Fruit fly (Drosophila melanogaster) whole organism, embryonic: ENCODE results near the gene CG17118.

Experiments used
- Asciz ChIP-seq: fragments of 200-800 bp; sonication (Bioruptor generic); optimal IDR thresholded peaks from 2 replicates; lab custom pipeline; 2017; ENCODE audit warnings: missing biosample characterization, mild to moderate bottlenecking, missing genetic modification characterization, missing genetic modification reagents
- CG1024 ChIP-seq: fragments of 200-800 bp; sonication (Bioruptor generic); IDR thresholded peaks from 2 replicates; pipeline ENCODE4 v1.3.6; 2022; ENCODE audit warnings: missing biosample characterization, missing genetic modification characterization
- CG11093 ChIP-seq: fragments of 200-800 bp; sonication (Bioruptor generic); IDR thresholded peaks from 3 replicates; pipeline ENCODE4 v1.3.6; 2022; ENCODE audit warnings: missing biosample characterization, missing genetic modification characterization
- CG11247 ChIP-seq: fragments of 200-800 bp; sonication (Bioruptor generic); IDR thresholded peaks from 2 replicates; pipeline ENCODE4 v1.3.6; 2022; ENCODE audit warnings: missing biosample characterization, missing genetic modification characterization
- CG11695 ChIP-seq: fragments of 200-800 bp; sonication (Bioruptor generic); IDR thresholded peaks from 3 replicates; pipeline ENCODE4 v1.3.6; 2022; ENCODE audit warnings: missing biosample characterization, missing genetic modification characterization
- CG11723 ChIP-seq: fragments of 200-800 bp; sonication (Bioruptor generic); optimal IDR thresholded peaks from 2 replicates; lab custom pipeline; 2017; ENCODE audit warnings: missing biosample characterization, mild to moderate bottlenecking, missing genetic modification characterization
- CG12391 ChIP-seq: fragments of 200-800 bp; sonication (Bioruptor generic); optimal IDR thresholded peaks from 3 replicates; lab custom pipeline; 2018; ENCODE audit warnings: missing biosample characterization, mild to moderate bottlenecking, missing genetic modification characterization, moderate library complexity
- CG14441 ChIP-seq: fragments of 200-800 bp; sonication (Bioruptor generic); IDR thresholded peaks from 2 replicates; pipeline ENCODE4 v1.3.6; 2022; ENCODE audit warnings: missing biosample characterization, missing genetic modification characterization
- CG1603 ChIP-seq: fragments of 200-800 bp; sonication (Bioruptor generic); optimal IDR thresholded peaks from 2 replicates; lab custom pipeline; 2019; ENCODE audit warnings: missing biosample characterization, mild to moderate bottlenecking, missing genetic modification characterization, moderate library complexity
- CG17829 ChIP-seq: fragments of 200-800 bp; optimal IDR thresholded peaks from 2 replicates; lab custom pipeline; 2019; ENCODE audit warnings: missing biosample characterization, mild to moderate bottlenecking, missing genetic modification characterization, moderate library complexity
- CG2875 ChIP-seq: fragments of 200-800 bp; sonication (Bioruptor generic); optimal IDR thresholded peaks from 2 replicates; lab custom pipeline; 2017; ENCODE audit warnings: missing biosample characterization, mild to moderate bottlenecking, missing genetic modification characterization, missing genetic modification reagents
- CG30431 ChIP-seq: fragments of 200-800 bp; sonication (Bioruptor generic); optimal IDR thresholded peaks from 2 replicates; lab custom pipeline; 2017; ENCODE audit warnings: missing biosample characterization, missing genetic modification characterization
- CG31388 ChIP-seq: fragments of 200-800 bp; sonication (Bioruptor generic); optimal IDR thresholded peaks from 2 replicates; lab custom pipeline; 2016; ENCODE audit warnings: missing biosample characterization, missing genetic modification characterization
- CG3838 ChIP-seq: fragments of 200-800 bp; sonication (Bioruptor generic); optimal IDR thresholded peaks from 3 replicates; lab custom pipeline; 2016; ENCODE audit warnings: missing biosample characterization, missing genetic modification characterization
- CG3995 ChIP-seq: fragments of 200-800 bp; sonication (Bioruptor generic); optimal IDR thresholded peaks from 3 replicates; lab custom pipeline; 2016; ENCODE audit warnings: missing biosample characterization, missing genetic modification characterization
- CG43689 ChIP-seq: fragments of 200-800 bp; sonication (Bioruptor generic); IDR thresholded peaks from 2 replicates; pipeline ENCODE4 v1.3.6; 2022; ENCODE audit warnings: missing biosample characterization, missing genetic modification characterization
- CG4617 ChIP-seq: fragments of 200-800 bp; sonication (Bioruptor generic); optimal IDR thresholded peaks from 3 replicates; lab custom pipeline; 2016; ENCODE audit warnings: missing biosample characterization, missing genetic modification characterization, borderline replicate concordance
- CG4820 ChIP-seq: fragments of 200-800 bp; sonication (Bioruptor generic); optimal IDR thresholded peaks from 3 replicates; lab custom pipeline; 2016; ENCODE audit warnings: missing biosample characterization, missing genetic modification characterization
- CG6654 ChIP-seq: fragments of 200-800 bp; sonication (Bioruptor generic); optimal IDR thresholded peaks from 2 replicates; lab custom pipeline; 2017; ENCODE audit warnings: missing biosample characterization, mild to moderate bottlenecking, missing genetic modification characterization
- CG7987 ChIP-seq: fragments of 200-800 bp; sonication (Bioruptor generic); optimal IDR thresholded peaks from 2 replicates; lab custom pipeline; 2018; ENCODE audit warnings: missing biosample characterization, mild to moderate bottlenecking, missing genetic modification characterization, moderate library complexity
- D19A ChIP-seq: fragments of 200-800 bp; optimal IDR thresholded peaks from 3 replicates; lab custom pipeline; 2019; ENCODE audit warnings: missing biosample characterization, mild to moderate bottlenecking, missing genetic modification characterization, moderate library complexity
- Dip3 ChIP-seq: fragments of 200-800 bp; sonication (Bioruptor generic); optimal IDR thresholded peaks from 3 replicates; lab custom pipeline; 2016; ENCODE audit warnings: missing biosample characterization, missing genetic modification characterization
- E2f2 ChIP-seq: fragments of 200-800 bp; sonication (Bioruptor generic); IDR thresholded peaks from 2 replicates; pipeline ENCODE4 v1.3.6; 2022; ENCODE audit warnings: missing biosample characterization, missing genetic modification characterization
- Hand ChIP-seq: fragments of 200-800 bp; sonication (Bioruptor generic); optimal IDR thresholded peaks from 2 replicates; lab custom pipeline; 2017; ENCODE audit warnings: mild to moderate bottlenecking, missing biosample characterization, missing genetic modification reagents, missing genetic modification characterization
- Hmr ChIP-seq: fragments of 200-800 bp; sonication (Bioruptor generic); optimal IDR thresholded peaks from 3 replicates; lab custom pipeline; 2017; ENCODE audit warnings: mild to moderate bottlenecking, missing biosample characterization, missing genetic modification reagents, missing genetic modification characterization
- Hr51 ChIP-seq, 2 experiments: fragments of 200-800 bp; sonication (Bioruptor generic); optimal IDR thresholded peaks; 2 replicates in 1 of 2; 3 replicates in 1 of 2; lab custom pipeline; 2016 to 2018; ENCODE audit warnings: missing biosample characterization in 2 of 2, missing genetic modification characterization in 2 of 2, mild to moderate bottlenecking in 1 of 2, moderate library complexity in 1 of 2
- Mrtf ChIP-seq: fragments of 200-800 bp; sonication (Bioruptor generic); IDR thresholded peaks from 3 replicates; pipeline ENCODE4 v1.3.6; 2022; ENCODE audit warnings: missing biosample characterization, missing genetic modification characterization
- Nf-YB ChIP-seq: fragments of 200-800 bp; sonication (Bioruptor generic); optimal IDR thresholded peaks from 3 replicates; lab custom pipeline; 2019; ENCODE audit warnings: missing biosample characterization, mild to moderate bottlenecking, missing genetic modification characterization, moderate library complexity
- Sin3A ChIP-seq: fragments of >200 bp; optimal IDR thresholded peaks from 2 replicates; lab custom pipeline; 2018
- Ssrp ChIP-seq: fragments of 200-800 bp; sonication (Bioruptor generic); optimal IDR thresholded peaks from 2 replicates; lab custom pipeline; 2018; ENCODE audit warnings: missing biosample characterization, mild to moderate bottlenecking, missing genetic modification characterization, moderate library complexity
- ase ChIP-seq: fragments of 200-800 bp; sonication (Bioruptor generic); IDR thresholded peaks from 3 replicates; pipeline ENCODE4 v1.3.6; 2022; ENCODE audit warnings: missing biosample characterization, missing genetic modification characterization
- ci ChIP-seq: fragments of 200-800 bp; sonication (Bioruptor generic); IDR thresholded peaks from 3 replicates; pipeline ENCODE4 v1.3.6; 2022; ENCODE audit warnings: missing biosample characterization, missing genetic modification characterization
- crp ChIP-seq, 2 experiments: fragments of 200-800 bp; sonication (Bioruptor generic); optimal IDR thresholded peaks; 2 replicates in 1 of 2; 3 replicates in 1 of 2; lab custom pipeline; 2017; ENCODE audit warnings: missing biosample characterization in 2 of 2, missing genetic modification characterization in 2 of 2, mild to moderate bottlenecking in 1 of 2, moderate library complexity in 1 of 2
- da ChIP-seq: fragments of 200-800 bp; sonication (Bioruptor generic); optimal IDR thresholded peaks from 2 replicates; lab custom pipeline; 2016; ENCODE audit warnings: missing biosample characterization, missing genetic modification characterization
- dan ChIP-seq: fragments of 200-800 bp; sonication (Bioruptor generic); IDR thresholded peaks from 2 replicates; pipeline ENCODE4 v1.3.6; 2022; ENCODE audit warnings: missing biosample characterization, missing genetic modification characterization
- dmrt11E ChIP-seq: fragments of 200-800 bp; sonication (Bioruptor generic); optimal IDR thresholded peaks from 3 replicates; lab custom pipeline; 2018; ENCODE audit warnings: missing biosample characterization, mild to moderate bottlenecking, missing genetic modification characterization, moderate library complexity
- dpn ChIP-seq, 2 experiments: fragments of 200-800 bp; sonication (Bioruptor generic); optimal IDR thresholded peaks; 3 replicates each; lab custom pipeline; 2016; ENCODE audit warnings: missing biosample characterization in 2 of 2, missing genetic modification characterization in 2 of 2
- emc ChIP-seq: fragments of 200-800 bp; sonication (Bioruptor generic); optimal IDR thresholded peaks from 2 replicates; lab custom pipeline; 2016; ENCODE audit warnings: missing biosample characterization, missing genetic modification characterization
- ftz-f1 ChIP-seq: fragments of 200-800 bp; sonication (Bioruptor generic); optimal IDR thresholded peaks from 2 replicates; lab custom pipeline; 2016; ENCODE audit warnings: missing biosample characterization, missing genetic modification characterization
- gt ChIP-seq: fragments of 200-800 bp; sonication (Bioruptor generic); IDR thresholded peaks from 2 replicates; pipeline ENCODE4 v1.3.6; 2022; ENCODE audit warnings: missing biosample characterization, missing genetic modification characterization
- kah ChIP-seq: fragments of 200-800 bp; sonication (Bioruptor generic); optimal IDR thresholded peaks from 2 replicates; lab custom pipeline; 2018; ENCODE audit warnings: missing biosample characterization, mild to moderate bottlenecking, missing genetic modification characterization
- luna ChIP-seq: fragments of 200-800 bp; sonication (Bioruptor generic); optimal IDR thresholded peaks from 2 replicates; lab custom pipeline; 2016; ENCODE audit warnings: missing biosample characterization, missing genetic modification characterization
- oc ChIP-seq: fragments of 200-800 bp; sonication (Bioruptor generic); optimal IDR thresholded peaks from 2 replicates; lab custom pipeline; 2018; ENCODE audit warnings: missing biosample characterization, mild to moderate bottlenecking, missing genetic modification characterization, moderate library complexity
- pfk ChIP-seq: fragments of 200-800 bp; sonication (Bioruptor generic); optimal IDR thresholded peaks from 2 replicates; lab custom pipeline; 2018; ENCODE audit warnings: missing biosample characterization, mild to moderate bottlenecking, missing genetic modification characterization, moderate library complexity
- pnt ChIP-seq: fragments of 200-800 bp; sonication (Bioruptor generic); optimal IDR thresholded peaks from 3 replicates; lab custom pipeline; 2016; ENCODE audit warnings: missing biosample characterization, missing genetic modification characterization
- ro ChIP-seq: fragments of 200-800 bp; sonication (Bioruptor generic); IDR thresholded peaks from 2 replicates; pipeline ENCODE4 v1.3.6; 2022; ENCODE audit warnings: missing biosample characterization, missing genetic modification characterization
- run ChIP-seq: fragments of 200-800 bp; sonication (Bioruptor generic); optimal IDR thresholded peaks from 3 replicates; lab custom pipeline; 2018; ENCODE audit warnings: missing biosample characterization, mild to moderate bottlenecking, missing genetic modification characterization
- sima ChIP-seq: fragments of 200-800 bp; sonication (Bioruptor generic); optimal IDR thresholded peaks from 2 replicates; lab custom pipeline; 2016; ENCODE audit warnings: missing biosample characterization, missing genetic modification characterization
- tna ChIP-seq: fragments of 200-800 bp; sonication (Bioruptor generic); IDR thresholded peaks from 2 replicates; pipeline ENCODE4 v1.3.6; 2022; ENCODE audit warnings: missing biosample characterization, missing genetic modification characterization; ENCODE audit not compliant: partially characterized antibody
- zen2 ChIP-seq: fragments of 200-800 bp; sonication (Bioruptor generic); IDR thresholded peaks from 3 replicates; pipeline ENCODE4 v1.3.6; 2022; ENCODE audit warnings: missing biosample characterization, missing genetic modification characterization; ENCODE audit not compliant: partially characterized antibody
- zfh1 ChIP-seq: fragments of 200-800 bp; sonication (Bioruptor generic); IDR thresholded peaks from 3 replicates; pipeline ENCODE4 v1.3.6; 2022; ENCODE audit warnings: missing biosample characterization, missing genetic modification characterization

CG17118 gene

DNA sequence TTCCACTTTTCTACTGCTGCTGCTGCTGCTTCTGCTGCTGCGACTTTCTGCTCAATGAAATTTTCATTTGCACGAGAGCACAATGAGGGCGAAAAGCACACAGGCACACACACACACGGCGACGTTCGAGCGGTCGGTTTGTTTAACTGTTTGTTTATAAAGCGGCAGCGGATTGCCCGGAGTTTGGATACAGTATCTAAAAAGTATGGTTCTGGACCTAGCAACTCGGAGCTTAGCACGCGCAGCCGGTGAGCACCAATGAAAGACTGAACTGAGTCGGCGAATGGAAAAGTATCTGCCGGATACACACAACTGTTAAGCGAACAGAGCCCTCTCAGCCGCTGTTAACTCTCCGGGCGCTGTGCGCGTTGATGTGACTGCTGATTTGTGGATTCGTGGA lies 26.0 kb downstream of the CG17118 start, which contains the start of gene CG17124 (continued):
- no peak for TF ChIP-seq CG14441 (GFP tag; lab: Robert Waterston, UW)
- TF ChIP-seq dan, result no peak
- TF ChIP-seq ase (GFP tag; lab: Robert Waterston, UW), result no peak
- no peak for TF ChIP-seq CG11093 (GFP tag; lab: Robert Waterston, UW)
- TF ChIP-seq zfh1 (GFP tag; lab: Robert Waterston, UW), result no peak
- no peak for TF ChIP-seq CG17829 (tag; lab: Kevin White, UChicago)
- TF ChIP-seq CG11695 (GFP tag; lab: Robert Waterston, UW), result peak; percentile 36; the same call in 1 of the 3 replicates
- TF ChIP-seq CG3838, result no peak
- TF ChIP-seq CG3995 (GFP tag; lab: Kevin White, UChicago), result no peak
- no peak for TF ChIP-seq CG30431 (GFP tag; lab: Kevin White, UChicago)
- TF ChIP-seq CG4617, result no peak
- no peak for TF ChIP-seq emc
- no peak for TF ChIP-seq Sin3A
- TF ChIP-seq Ssrp (tag; lab: Kevin White, UChicago), result no peak
- TF ChIP-seq crp (GFP tag; optimal IDR thresholded peaks at IDR 0.05; lab: Kevin White, UChicago), result no peak
- TF ChIP-seq dmrt11E, result no peak
- no peak; the same call in 1 of the 3 replicates for TF ChIP-seq zen2
- TF ChIP-seq tna, result peak; percentile 49; the same call in 1 of the 2 replicates
- no peak for TF ChIP-seq ro (GFP tag; lab: Robert Waterston, UW)
- TF ChIP-seq ci (GFP tag; lab: Robert Waterston, UW), result peak; percentile 74; the same call in 2 of the 3 replicates
- no peak for TF ChIP-seq CG11723 (GFP tag; lab: Kevin White, UChicago)
- no peak for TF ChIP-seq sima (GFP tag; lab: Kevin White, UChicago)
- 0 out of 2 replicates have a peak, but pooled peaks have one; percentile 30 for TF ChIP-seq CG11247 (GFP tag; lab: Robert Waterston, UW)
- TF ChIP-seq kah, result no peak
- no peak for TF ChIP-seq CG4820 (GFP tag; lab: Kevin White, UChicago)
- no peak for TF ChIP-seq D19A (tag; lab: Kevin White, UChicago)
- TF ChIP-seq CG31388 (GFP tag; lab: Kevin White, UChicago), result no peak
- peak; percentile 22 for TF ChIP-seq Asciz (GFP tag; lab: Kevin White, UChicago)
- no peak for TF ChIP-seq luna (GFP tag; lab: Kevin White, UChicago)
- no peak for TF ChIP-seq Dip3
- TF ChIP-seq CG7987, result peak; percentile 67
- TF ChIP-seq dpn (GFP tag; optimal IDR thresholded peaks at IDR 0.05; lab: Kevin White, UChicago), result peak in 1 of 2 experiments; percentile 14
- TF ChIP-seq Hr51 (GFP tag; optimal IDR thresholded peaks at IDR 0.05; lab: Kevin White, UChicago), result peak in 1 of 2 experiments; percentile 18
- no peak for TF ChIP-seq CG43689 (GFP tag; lab: Robert Waterston, UW)
- TF ChIP-seq oc, result peak; percentile 44
- TF ChIP-seq Hand (GFP tag; lab: Kevin White, UChicago), result peak; percentile 19
- peak; percentile 67 for TF ChIP-seq ftz-f1 (GFP tag; lab: Kevin White, UChicago)
- TF ChIP-seq gt (GFP tag; lab: Robert Waterston, UW), result no peak
- TF ChIP-seq pfk, result no peak
- TF ChIP-seq CG6654, result no peak
- no peak for TF ChIP-seq CG12391 (tag; lab: Kevin White, UChicago)
- TF ChIP-seq da, result no peak
- no peak for TF ChIP-seq Mrtf
- TF ChIP-seq E2f2 (GFP tag; lab: Robert Waterston, UW), result no peak
- no peak for TF ChIP-seq Nf-YB (GFP tag; lab: Kevin White, UChicago)
- TF ChIP-seq CG1024 (GFP tag; lab: Robert Waterston, UW), result no peak
- no peak for TF ChIP-seq CG2875
- TF ChIP-seq run (tag; lab: Kevin White, UChicago), result peak; percentile 13
- peak; percentile 65 for TF ChIP-seq Hmr (GFP tag; lab: Kevin White, UChicago)
- TF ChIP-seq CG1603, result peak; percentile 2
- TF ChIP-seq pnt, result no peak
